Worm (Caenorhabditis elegans): ENCODE results near the gene Y57G11C.8.
A peak's percentile ranks its signal among the peaks of the same experiment; 100 is the strongest.

Gene Y57G11C.8

DNA sequence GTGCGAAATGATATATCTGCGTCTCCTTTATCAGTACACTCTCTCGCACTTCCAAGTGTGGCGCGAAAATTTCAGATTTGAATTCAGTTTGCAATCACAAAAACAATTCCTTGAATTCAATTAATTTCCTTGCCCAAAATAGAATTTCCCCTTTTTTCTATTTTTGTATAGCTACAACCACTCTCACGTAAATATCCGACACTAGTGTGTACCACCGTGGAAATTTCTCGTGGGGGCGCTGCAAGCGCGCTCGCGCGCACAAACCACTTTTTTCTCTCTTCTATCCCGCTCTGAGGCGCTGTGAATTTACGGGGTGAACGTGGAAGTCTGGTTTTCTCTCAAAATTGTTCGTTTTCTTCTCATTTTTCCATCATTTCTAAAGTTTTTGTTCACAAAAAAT is at the start of gene Y57G11C.8:
Gene Y57G11C.8, plus strand, starts transcription at position 301 of the 400 bp plus-strand sequence.
- no peak for TF ChIP-seq dao-5 (tag; optimal IDR thresholded peaks at IDR 0.05)
- TF ChIP-seq him-1 (tag; optimal IDR thresholded peaks at IDR 0.05), result no peak
- no peak for TF ChIP-seq W03F9.2 (tag; optimal IDR thresholded peaks at IDR 0.05)

DNA sequence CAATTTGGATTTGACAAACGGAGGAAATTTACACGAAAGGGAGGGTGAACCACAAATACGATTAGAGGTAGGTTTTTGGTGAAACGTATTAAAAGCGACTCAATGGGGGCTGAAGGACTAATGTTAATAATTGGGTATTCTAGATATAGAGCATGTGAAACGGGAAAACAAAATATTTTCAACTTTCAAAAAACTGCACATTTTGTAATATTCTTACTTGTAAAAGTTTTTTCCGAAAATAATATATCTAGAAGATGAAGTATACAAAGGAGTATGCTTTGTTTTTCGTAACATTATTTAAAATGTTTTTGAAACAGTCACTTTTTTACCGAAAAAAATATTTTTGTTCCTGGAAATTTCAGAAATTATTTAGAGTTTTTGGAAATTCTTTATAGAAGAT is 39.7 kb upstream of the Y57G11C.8 start:
- TF ChIP-seq dao-5 (tag; optimal IDR thresholded peaks at IDR 0.05) (no peak), him-1 (tag; optimal IDR thresholded peaks at IDR 0.05) (no peak), W03F9.2 (tag; optimal IDR thresholded peaks at IDR 0.05) (no peak)

DNA sequence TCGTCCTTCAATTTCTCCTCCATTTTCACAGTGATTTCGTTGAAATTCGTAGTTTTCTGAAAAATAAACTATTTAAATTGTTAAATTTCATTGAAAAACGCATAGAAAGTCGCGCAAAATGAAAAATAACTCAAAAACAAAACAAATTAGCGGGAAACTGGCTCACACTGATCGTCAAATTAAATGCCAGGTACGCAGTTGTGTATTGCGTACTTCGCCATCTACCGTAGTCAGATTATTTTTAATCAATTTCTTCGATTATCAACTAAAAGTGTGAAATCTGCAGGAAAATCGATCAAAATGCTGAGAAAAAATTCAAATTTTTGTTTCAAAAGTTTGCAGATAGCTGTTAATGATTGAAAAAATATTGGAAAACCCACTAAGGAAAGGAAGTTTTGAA is 26.7 kb upstream of the Y57G11C.8 start, which contains the start of gene Y57G11C.499:
Gene Y57G11C.499, minus strand, starts transcription at position 23 of the 400 bp plus-strand sequence.
- TF ChIP-seq him-1 (tag; optimal IDR thresholded peaks at IDR 0.05) (no peak), W03F9.2 (tag; optimal IDR thresholded peaks at IDR 0.05) (no peak)

DNA sequence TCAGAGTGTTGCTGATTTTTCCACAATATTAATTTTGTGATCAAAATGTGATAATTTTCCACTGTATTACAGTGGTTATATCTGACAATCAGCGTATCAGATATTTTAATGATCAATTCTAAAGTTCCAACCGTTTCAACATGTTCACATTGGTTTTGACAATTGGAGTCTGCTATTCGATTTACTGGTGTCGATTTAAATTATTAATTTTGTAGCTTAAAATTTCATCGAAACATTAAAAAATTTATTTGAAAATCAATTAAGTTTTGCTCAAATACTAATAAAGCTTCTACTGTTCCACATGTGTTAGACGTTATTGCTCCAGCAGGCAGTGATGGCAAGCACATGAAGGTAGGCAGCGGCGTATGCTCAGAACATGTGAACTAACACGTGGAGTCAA is 23.9 kb upstream of the Y57G11C.8 start:
- TF ChIP-seq him-1 (tag; optimal IDR thresholded peaks at IDR 0.05) (no peak), W03F9.2 (tag; optimal IDR thresholded peaks at IDR 0.05) (no peak), dao-5 (tag; optimal IDR thresholded peaks at IDR 0.05) (no peak)

DNA sequence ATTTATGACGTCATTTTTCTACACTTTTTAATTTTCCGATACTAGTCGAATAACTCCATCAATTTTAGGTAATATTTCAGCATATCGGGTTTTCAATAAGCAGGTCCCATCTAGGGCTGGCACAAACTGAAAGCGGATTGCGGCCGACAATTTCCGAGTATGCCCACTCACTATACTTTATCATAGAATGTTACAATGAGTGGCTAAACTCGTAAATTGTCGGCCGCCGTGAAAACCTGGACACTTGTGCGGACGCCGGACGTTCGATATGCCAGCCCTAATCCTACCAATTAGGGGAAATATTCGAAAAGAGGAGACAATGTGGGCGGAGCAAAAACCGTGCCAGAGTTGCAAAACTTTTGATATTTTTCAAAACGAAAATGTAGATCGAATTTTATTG is 22.0 kb upstream of the Y57G11C.8 start:
- TF ChIP-seq dao-5 (tag; optimal IDR thresholded peaks at IDR 0.05) (no peak), W03F9.2 (tag; optimal IDR thresholded peaks at IDR 0.05) (no peak), him-1 (tag; optimal IDR thresholded peaks at IDR 0.05) (no peak)

DNA sequence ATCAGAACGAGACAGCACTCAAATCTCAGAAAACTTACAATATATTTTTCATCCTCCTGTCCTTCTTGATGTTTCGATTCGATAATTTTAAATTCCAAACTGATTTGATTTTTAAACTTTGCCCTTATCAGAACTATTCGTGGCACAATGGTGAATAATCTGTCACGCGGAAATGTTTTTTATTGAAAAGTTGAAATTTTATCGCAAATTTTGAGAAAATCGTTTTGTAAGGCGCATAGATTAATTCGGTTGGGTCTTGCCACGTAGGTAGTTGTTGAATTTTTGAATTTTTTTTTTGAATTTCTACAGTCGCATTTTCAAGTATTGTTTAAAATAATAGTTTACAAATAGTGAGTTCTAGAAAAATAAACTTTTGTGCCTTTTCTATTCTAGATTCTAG is 20.8 kb upstream of the Y57G11C.8 start, which contains the start of gene ptp-5.2:
Gene ptp-5.2, minus strand, starts transcription at position 101 of the 400 bp plus-strand sequence.
- TF ChIP-seq dao-5 (tag; optimal IDR thresholded peaks at IDR 0.05) (no peak), W03F9.2 (tag; optimal IDR thresholded peaks at IDR 0.05) (no peak), him-1 (tag; optimal IDR thresholded peaks at IDR 0.05) (no peak)

DNA sequence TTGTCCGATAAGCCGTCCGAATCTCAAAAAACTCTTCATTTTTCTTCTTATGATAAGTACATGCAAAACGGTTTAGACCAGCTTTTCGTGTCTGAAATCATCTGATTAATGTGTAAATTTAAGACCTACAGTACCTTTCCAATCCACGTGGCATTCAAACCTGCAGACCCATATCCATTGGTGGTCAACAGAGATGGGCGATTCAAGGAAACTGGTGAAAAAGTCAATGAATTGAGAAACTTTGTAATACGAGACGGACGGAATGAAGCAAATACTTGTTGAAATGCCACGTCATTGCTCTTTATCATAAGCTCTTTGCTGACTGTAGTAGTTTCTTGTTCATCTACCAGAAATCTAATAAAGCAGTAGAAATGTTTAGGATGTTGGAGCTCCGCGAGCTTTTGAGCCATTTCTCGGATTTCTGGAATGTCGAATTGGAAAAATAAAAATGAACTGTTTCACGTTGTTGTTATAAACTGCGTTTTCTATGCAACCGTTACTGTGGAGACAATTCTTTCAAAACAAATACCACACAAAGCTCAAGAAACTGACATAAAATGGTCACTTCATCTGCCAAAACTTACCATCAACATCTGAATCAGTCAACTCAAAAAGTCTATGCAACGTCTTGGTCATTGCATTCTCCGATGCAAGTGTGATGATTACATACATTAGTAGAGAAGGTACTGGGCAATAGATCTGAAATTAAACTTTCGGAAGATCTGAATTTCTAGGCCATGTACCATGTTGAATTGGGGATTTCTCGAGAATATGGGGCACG is 17.5 kb upstream of the Y57G11C.8 start:
- TF ChIP-seq dao-5 (tag; optimal IDR thresholded peaks at IDR 0.05), result no peak
- TF ChIP-seq him-1 (tag; optimal IDR thresholded peaks at IDR 0.05), result no peak
- no peak for TF ChIP-seq W03F9.2 (tag; optimal IDR thresholded peaks at IDR 0.05)

DNA sequence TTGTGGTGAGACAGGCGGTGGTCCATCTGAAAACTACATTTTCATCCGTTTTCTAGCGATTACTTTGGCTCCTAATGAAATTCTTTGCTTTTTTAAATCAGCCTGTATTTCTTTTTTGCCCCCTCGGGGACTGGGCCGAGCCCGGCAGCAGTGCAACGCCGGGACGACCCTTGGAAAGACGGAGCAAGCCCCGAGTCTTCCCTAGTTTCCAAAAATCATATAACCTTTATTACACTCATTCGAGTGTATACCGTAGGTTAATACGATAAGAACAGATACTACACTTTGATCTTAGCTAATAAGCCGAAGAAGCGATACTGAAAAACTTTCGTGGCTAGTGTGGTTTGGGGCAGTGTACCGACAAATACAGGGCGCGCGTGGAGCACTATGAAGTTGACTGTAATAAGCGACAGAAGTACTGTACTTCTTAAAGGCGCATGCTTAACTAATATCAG is 16.9 kb upstream of the Y57G11C.8 start:
- peak; percentile 33 for TF ChIP-seq W03F9.2 (tag; optimal IDR thresholded peaks at IDR 0.05)
- TF ChIP-seq him-1 (tag; optimal IDR thresholded peaks at IDR 0.05), result no peak
- TF ChIP-seq dao-5 (tag; optimal IDR thresholded peaks at IDR 0.05), result no peak

DNA sequence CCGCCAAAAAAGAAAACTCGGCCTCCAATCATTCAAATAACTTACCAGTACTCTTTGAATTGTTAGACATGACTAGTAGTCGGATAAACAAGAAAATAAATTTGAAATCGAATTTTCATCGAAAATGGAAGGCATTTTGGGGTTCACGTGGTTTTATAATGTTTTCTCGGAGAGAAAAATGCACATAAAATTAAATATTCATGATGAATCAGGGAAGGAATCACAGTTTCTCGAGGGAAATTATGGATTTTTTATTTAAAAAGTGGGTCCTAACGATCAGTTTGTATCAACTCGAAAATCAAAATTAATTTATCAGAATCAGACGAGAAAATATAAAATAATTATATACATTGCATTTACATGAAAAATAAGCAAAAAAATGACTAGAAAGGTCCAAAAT is 16.3 kb upstream of the Y57G11C.8 start, which contains the start of gene Y57G11C.5:
Gene Y57G11C.5, minus strand, starts transcription at position 101 of the 400 bp plus-strand sequence.
- TF ChIP-seq W03F9.2 (tag; optimal IDR thresholded peaks at IDR 0.05) (no peak), dao-5 (tag; optimal IDR thresholded peaks at IDR 0.05) (no peak), him-1 (tag; optimal IDR thresholded peaks at IDR 0.05) (no peak)

DNA sequence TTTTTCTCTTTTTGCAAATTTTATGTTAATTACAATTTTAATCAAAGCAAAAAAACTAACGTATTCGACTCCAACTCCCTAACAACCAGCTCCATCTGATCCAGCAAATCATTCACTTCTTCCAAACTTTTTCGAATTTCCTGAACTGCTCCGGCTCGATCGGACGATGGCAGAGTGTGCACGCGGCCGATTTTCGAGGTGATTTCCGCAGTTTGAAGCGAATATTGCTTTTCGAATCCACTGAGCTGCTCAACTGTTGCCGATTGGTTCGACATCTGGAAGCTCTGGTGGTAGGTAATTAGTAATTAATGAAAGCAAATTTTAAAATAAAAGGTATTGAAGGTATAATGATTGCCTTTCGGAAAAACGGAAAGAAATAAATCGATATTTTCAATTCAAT is 15.3 kb upstream of the Y57G11C.8 start, which contains the start of gene vti-1:
Gene vti-1, minus strand, starts transcription at position 284 of the 400 bp plus-strand sequence.
- no peak for TF ChIP-seq him-1 (tag; optimal IDR thresholded peaks at IDR 0.05)

DNA sequence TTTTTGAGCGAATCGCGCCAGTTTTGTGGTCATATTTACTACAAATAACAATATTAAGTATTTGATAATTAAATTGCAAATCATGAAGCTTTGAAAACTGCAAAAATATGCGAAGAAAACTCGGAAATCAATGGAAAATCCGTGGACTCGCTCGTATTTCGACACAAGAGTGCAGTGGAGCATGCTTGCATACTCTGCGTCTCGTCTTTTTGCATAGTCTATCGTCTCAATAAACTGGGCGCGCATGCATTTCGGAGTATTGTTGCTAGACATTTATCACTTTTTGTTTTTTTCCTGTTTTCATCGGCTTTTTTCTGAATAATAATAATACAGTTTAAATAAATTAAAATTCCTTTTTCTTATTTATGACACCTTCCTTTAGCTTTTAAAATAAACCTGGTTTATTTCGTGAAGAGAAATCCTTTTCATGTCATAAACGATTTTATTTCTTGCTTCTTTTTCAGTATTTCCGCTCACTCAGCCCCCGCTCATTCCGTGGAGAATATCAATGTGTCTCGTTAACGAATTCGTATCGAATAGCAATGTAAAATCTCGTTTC is 13.9 kb upstream of the Y57G11C.8 start, which contains the start of the genes mrps-7 and Y57G11C.3:
Gene mrps-7, minus strand, starts transcription at position 38 of the 559 bp plus-strand sequence.
Gene Y57G11C.3, plus strand, starts transcription at position 509 of the 559 bp plus-strand sequence.
- TF ChIP-seq him-1 (tag; optimal IDR thresholded peaks at IDR 0.05) (peak; percentile 41), dao-5 (tag; optimal IDR thresholded peaks at IDR 0.05) (no peak), W03F9.2 (tag; optimal IDR thresholded peaks at IDR 0.05) (peak; percentile 89)

DNA sequence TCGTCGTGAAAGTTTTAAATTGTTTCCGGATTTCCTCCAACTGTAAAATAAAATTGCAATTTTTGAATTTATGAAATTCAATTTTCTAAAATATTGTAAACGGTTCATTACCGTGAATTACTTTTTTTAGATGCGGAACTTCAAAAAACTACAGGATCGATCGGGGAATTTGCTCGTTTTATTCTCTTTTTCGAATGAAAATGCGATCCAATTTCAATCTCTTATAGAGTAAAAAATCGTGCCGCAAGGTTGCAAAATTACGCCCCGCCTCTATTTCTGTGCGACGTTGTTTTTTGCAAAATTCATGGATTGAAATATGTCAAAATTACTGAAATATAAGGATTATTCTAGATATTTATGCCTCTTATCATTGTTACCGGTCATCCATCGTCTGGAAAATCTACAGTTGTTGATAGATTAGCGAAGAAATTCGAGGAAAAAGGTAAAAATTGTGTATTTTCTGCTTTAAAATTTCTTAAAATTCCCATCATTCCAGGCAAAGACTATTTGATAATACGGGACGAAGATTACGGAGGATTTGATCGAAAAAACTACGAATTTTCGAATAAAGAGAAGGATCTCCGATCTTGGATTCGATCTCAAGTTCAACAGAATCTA is 12.3 kb upstream of the Y57G11C.8 start, which contains the start of gene Y57G11C.43:
Gene Y57G11C.43, plus strand, starts transcription at position 224 of the 618 bp plus-strand sequence.
- TF ChIP-seq W03F9.2 (tag; optimal IDR thresholded peaks at IDR 0.05) (no peak), him-1 (tag; optimal IDR thresholded peaks at IDR 0.05) (no peak), dao-5 (tag; optimal IDR thresholded peaks at IDR 0.05) (no peak)

DNA sequence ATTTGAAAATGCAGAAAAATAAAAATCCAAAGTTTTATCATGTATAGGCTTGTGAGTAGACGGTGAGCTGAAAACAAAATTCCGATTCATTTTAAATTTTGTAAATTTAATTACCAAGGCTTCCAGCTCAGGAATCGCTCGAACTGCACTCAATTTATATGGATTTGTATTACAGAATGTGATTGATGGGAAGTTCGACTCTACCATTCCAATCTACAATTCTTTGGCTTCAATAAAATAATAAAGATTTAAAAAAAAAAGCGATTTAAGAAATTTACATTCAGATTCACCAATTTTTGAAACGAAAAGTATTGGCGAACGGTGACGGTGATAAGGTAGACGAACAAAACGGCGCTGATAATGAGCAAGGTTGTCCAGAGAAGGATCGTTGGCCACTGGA is 11.0 kb upstream of the Y57G11C.8 start:
- TF ChIP-seq W03F9.2 (tag; optimal IDR thresholded peaks at IDR 0.05) (no peak), him-1 (tag; optimal IDR thresholded peaks at IDR 0.05) (no peak), dao-5 (tag; optimal IDR thresholded peaks at IDR 0.05) (no peak)

DNA sequence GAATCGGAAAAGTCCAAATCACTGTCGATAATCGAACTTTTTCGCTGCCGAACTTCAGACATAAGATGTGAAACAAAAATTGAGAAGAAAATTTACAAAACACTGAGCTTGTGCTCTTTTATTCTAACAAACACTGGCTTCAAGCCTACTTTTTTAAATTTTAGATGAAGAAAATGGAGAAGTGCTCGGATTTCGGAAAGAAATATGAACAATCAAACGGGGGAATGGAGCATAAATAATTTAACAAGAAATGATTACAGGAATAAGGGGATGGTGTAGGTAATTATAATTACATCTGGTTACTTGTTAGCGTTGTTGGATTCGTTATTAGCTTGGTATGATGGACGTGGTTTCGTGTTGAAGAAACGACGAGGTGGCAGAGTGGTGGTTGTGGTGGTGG is 10.3 kb upstream of the Y57G11C.8 start, which contains the start of gene degl-1:
Gene degl-1, minus strand, starts transcription at position 101 of the 400 bp plus-strand sequence.
- TF ChIP-seq dao-5 (tag; optimal IDR thresholded peaks at IDR 0.05), result no peak
- TF ChIP-seq W03F9.2 (tag; optimal IDR thresholded peaks at IDR 0.05), result no peak
- no peak for TF ChIP-seq him-1 (tag; optimal IDR thresholded peaks at IDR 0.05)

Data from whole organism, L4/young adult.